Fruit fly (Drosophila melanogaster) S2 (cell line): ENCODE measurements around the gene grp.

Source experiments
- CG8478 ChIP-seq: fragments of >200 bp; optimal IDR thresholded peaks from 2 replicates; lab custom pipeline; 2018
- CTCF ChIP-seq, 2 experiments: fragments of >200 bp; optimal IDR thresholded peaks; 2 replicates each; lab custom pipeline; 2018

- no peak for TF ChIP-seq CG8478 (lab: Kevin White, UChicago)
- TF ChIP-seq CTCF (optimal IDR thresholded peaks at IDR 0.05; lab: Kevin White, UChicago) = peak in 1 of 2 experiments; percentile 40
Observed at dm6 chr2L:16738206-16738900, 58.5 kb downstream of the grp start, which contains the start of the genes glu and ChLD3.
